Fruit fly (Drosophila melanogaster): ENCODE data around the gene myo.

- TF ChIP-seq h (GFP tag; optimal IDR thresholded peaks at IDR 0.05) (no peak), psq (GFP tag; optimal IDR thresholded peaks at IDR 0.05) (no peak), foxo (GFP tag; optimal IDR thresholded peaks at IDR 0.05) (no peak), dsf (GFP tag; optimal IDR thresholded peaks at IDR 0.05; ENCODE audit: borderline replicate concordance) (no peak)
These were observed 32.7 kb downstream of the myo start, which contains the start of the genes CG46466 and Slip1 for dm6 chr4:663055-663670.
